Worm (Caenorhabditis elegans): ENCODE data around the gene K08H10.6.
A peak's percentile ranks its signal among the peaks of the same experiment; 100 is the strongest.

Gene K08H10.6

DNA sequence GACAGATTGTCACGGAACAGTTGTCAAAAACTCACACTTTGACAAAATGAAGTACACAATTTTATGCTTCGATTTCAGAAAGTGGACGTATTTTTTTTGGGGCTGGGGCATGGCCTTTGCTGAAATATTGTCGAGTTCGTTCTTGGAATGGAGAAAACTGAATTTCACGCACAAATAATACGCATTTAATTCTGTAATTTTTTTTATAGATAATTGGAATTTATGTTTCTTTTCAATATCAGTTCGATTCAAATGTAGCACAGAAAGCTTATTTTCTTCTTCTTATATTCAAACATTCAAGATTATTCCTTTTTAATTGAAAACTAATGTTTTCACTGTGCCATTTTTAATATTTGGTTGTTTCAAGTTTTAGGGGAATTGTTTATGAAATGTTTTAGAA, 35.3 kb downstream of the K08H10.6 start, which contains the start of gene T07C12.10:
Gene T07C12.10, minus strand, starts transcription at position 101 of the 400 bp plus-strand sequence.
- no peak for TF ChIP-seq mab-5 (tag; optimal IDR thresholded peaks at IDR 0.05)
- TF ChIP-seq lin-13 (GFP tag; optimal IDR thresholded peaks at IDR 0.05) = no peak
- TF ChIP-seq gmeb-1 (tag; optimal IDR thresholded peaks at IDR 0.05) = no peak
- no peak for TF ChIP-seq C34F6.9 (tag; optimal IDR thresholded peaks at IDR 0.05)
- no peak for TF ChIP-seq nhr-11 (tag; optimal IDR thresholded peaks at IDR 0.05)
- TF ChIP-seq crh-2 (tag; optimal IDR thresholded peaks at IDR 0.05) = no peak
- no peak for TF ChIP-seq sma-9 (GFP tag; optimal IDR thresholded peaks at IDR 0.05)
- no peak for TF ChIP-seq sma-9 (tag; optimal IDR thresholded peaks at IDR 0.05)
- no peak for TF ChIP-seq R02D3.7 (tag; optimal IDR thresholded peaks at IDR 0.05)
- TF ChIP-seq blmp-1 (tag; optimal IDR thresholded peaks at IDR 0.05; ENCODE audit: insufficient read depth) = no peak
- TF ChIP-seq Y55F3AM.14 (GFP tag; optimal IDR thresholded peaks at IDR 0.05) = no peak
- TF ChIP-seq ceh-16 (tag; optimal IDR thresholded peaks at IDR 0.05) = no peak
- no peak for TF ChIP-seq aly-2 (tag; optimal IDR thresholded peaks at IDR 0.05)
- no peak for TF ChIP-seq unc-62 (GFP tag; optimal IDR thresholded peaks at IDR 0.05)
- TF ChIP-seq F13H6.1 (tag; optimal IDR thresholded peaks at IDR 0.05) = no peak
- TF ChIP-seq ztf-4 (tag; optimal IDR thresholded peaks at IDR 0.05) = no peak
- TF ChIP-seq ama-1 (optimal IDR thresholded peaks at IDR 0.05) = no peak
- no peak for TF ChIP-seq skn-1 (tag; optimal IDR thresholded peaks at IDR 0.05)
- TF ChIP-seq dmd-4 (tag; optimal IDR thresholded peaks at IDR 0.05) = no peak
- no peak for TF ChIP-seq elt-1 (tag; optimal IDR thresholded peaks at IDR 0.05)
- no peak for TF ChIP-seq nhr-77 (tag; optimal IDR thresholded peaks at IDR 0.05)

DNA sequence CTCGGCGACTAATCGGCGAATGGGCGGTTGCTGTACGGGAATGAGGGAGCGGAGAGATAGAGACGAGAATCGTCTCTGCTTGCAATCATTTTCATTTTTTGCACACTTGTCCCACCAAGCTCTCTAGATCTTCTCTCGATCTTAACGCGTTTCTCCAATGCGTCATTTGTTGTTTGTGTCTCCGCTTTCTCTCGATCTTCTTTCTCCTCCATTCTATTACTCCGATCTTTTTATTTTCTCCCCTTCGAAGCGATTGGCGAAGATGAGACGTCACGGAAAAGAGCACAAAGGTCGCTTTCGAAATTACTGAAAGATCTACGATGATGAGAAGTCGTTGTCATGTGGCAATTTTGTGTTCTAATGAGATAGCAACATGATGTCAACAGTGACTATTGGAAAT, 37.0 kb downstream of the K08H10.6 start:
- peak in 1 of 2 experiments; percentile 44 for TF ChIP-seq lsy-2 (tag; optimal IDR thresholded peaks at IDR 0.05)
- no peak for TF ChIP-seq dmd-4 (tag; optimal IDR thresholded peaks at IDR 0.05)
- no peak for TF ChIP-seq nhr-23 (tag; optimal IDR thresholded peaks at IDR 0.05)
- peak; percentile 46 for TF ChIP-seq sma-9 (GFP tag; optimal IDR thresholded peaks at IDR 0.05)
- TF ChIP-seq sma-9 (tag; optimal IDR thresholded peaks at IDR 0.05) = no peak
- no peak for TF ChIP-seq alr-1 (tag; optimal IDR thresholded peaks at IDR 0.05)
- TF ChIP-seq nhr-6 (tag; optimal IDR thresholded peaks at IDR 0.05) = peak; percentile 23
- TF ChIP-seq F13H6.1 (tag; optimal IDR thresholded peaks at IDR 0.05) = peak; percentile 82
- peak; percentile 73 for TF ChIP-seq nhr-129 (tag; optimal IDR thresholded peaks at IDR 0.05)
- TF ChIP-seq nhr-10 (tag; optimal IDR thresholded peaks at IDR 0.05) = no peak
- TF ChIP-seq C34F6.9 (tag; optimal IDR thresholded peaks at IDR 0.05) = peak; percentile 29
- TF ChIP-seq nhr-77 (tag; optimal IDR thresholded peaks at IDR 0.05) = no peak

DNA sequence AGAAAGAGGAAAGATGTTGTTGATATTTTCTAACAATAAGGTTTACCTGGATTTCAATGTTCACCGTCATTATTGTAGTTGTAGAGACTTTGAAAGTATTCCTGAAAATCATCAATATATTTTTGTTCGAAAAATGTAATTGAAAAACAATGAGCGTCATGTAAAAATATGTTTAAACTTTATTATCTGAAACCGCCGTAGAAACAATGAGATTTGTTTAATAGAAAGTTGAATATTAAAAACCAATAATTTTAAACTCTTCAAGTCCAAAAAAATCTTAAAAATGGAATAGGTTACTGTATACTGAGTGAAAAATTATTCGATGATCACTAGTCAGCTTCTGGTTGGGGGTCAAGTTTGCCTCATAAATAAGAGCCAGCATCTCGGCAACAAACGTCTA, 37.5 kb downstream of the K08H10.6 start, which contains the start of gene anmt-3:
Gene anmt-3, minus strand, starts transcription at position 101 of the 400 bp plus-strand sequence.
- TF ChIP-seq peb-1 (tag; optimal IDR thresholded peaks at IDR 0.05) (no peak), elt-1 (tag; optimal IDR thresholded peaks at IDR 0.05) (no peak), skn-1 (tag; optimal IDR thresholded peaks at IDR 0.05) (no peak), blmp-1 (tag; optimal IDR thresholded peaks at IDR 0.05; ENCODE audit: insufficient read depth) (no peak), crh-2 (tag; optimal IDR thresholded peaks at IDR 0.05) (no peak), aly-2 (tag; optimal IDR thresholded peaks at IDR 0.05) (no peak)

DNA sequence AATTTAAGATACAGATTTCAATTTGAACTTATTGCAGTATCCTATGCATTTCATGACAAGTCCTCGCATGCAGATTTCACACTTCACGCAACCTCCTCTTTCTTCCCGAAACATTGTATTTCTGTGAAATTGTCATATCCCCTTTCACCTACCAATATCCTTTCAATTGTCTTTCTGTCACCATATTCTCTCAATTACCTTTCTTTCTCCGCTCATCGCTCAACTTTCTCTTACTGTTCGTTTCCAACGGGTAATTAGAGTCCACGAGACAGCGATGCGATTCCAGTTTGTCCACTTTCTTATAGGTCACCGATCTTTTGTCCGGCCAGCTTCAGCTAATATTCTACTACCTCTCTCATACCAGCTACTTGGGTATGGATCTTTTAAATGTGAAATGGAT, 43.3 kb downstream of the K08H10.6 start, which contains the start of gene mam-5:
Gene mam-5, plus strand, starts transcription at position 304 of the 400 bp plus-strand sequence.
- no peak for TF ChIP-seq mdl-1 (tag; optimal IDR thresholded peaks at IDR 0.05)

DNA sequence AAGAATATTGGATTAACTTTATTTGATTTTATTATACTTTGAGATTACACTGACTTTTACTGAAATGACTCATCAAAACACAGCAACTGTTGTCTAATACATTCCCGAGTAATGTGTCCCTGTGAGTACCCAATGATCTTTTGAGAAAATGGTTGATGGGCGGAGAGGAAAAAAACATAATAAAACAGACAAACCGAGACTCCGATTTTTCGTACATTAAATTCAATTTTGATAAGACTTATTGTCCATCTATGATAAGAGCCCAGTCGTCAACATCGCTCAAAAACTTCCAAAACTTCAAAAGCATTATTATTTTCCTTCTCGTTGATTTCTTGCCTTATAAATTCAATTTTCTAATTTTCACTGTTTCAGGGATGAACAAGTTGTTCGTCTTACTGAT, 44.8 kb downstream of the K08H10.6 start, which contains the start of gene ttr-46:
Gene ttr-46, plus strand, starts transcription at position 373 of the 400 bp plus-strand sequence.
- TF ChIP-seq mbf-1 (tag; optimal IDR thresholded peaks at IDR 0.05) (no peak), fos-1 (tag; optimal IDR thresholded peaks at IDR 0.05) (peak; percentile 56), unc-55 (GFP tag; optimal IDR thresholded peaks at IDR 0.05) (no peak)

DNA sequence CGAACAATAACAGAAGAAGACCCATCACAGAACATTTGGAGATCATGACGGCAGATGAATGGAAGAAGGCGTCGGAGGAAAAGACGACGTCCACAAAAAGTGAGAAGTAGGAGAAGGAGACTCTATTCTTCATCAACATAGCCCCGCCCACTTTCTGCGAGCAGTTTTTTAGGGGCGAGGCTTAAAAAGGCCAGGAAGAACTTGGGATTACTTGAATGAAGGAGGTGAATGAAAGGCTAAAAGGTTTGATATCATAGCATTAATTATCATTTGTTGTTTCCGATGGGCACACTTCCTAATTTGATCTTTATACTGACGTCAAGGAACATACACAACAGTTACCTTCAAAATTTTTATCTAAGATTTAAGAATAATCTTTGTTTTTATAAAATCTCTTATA, 46.9 kb downstream of the K08H10.6 start, which contains the start of gene nlp-58:
Gene nlp-58, minus strand, starts transcription at position 101 of the 400 bp plus-strand sequence.
- TF ChIP-seq nhr-6 (tag; optimal IDR thresholded peaks at IDR 0.05) = no peak
- TF ChIP-seq R02D3.7 (tag; optimal IDR thresholded peaks at IDR 0.05) = no peak
- no peak for TF ChIP-seq skn-1 (tag; optimal IDR thresholded peaks at IDR 0.05)
- no peak for TF ChIP-seq unc-39 (tag; optimal IDR thresholded peaks at IDR 0.05)
- no peak for TF ChIP-seq egl-27 (tag; optimal IDR thresholded peaks at IDR 0.05)
- TF ChIP-seq zag-1 (tag; optimal IDR thresholded peaks at IDR 0.05) = no peak
- TF ChIP-seq mbf-1 (tag; optimal IDR thresholded peaks at IDR 0.05) = no peak
- no peak for TF ChIP-seq blmp-1 (tag; optimal IDR thresholded peaks at IDR 0.05; ENCODE audit: insufficient read depth)
- TF ChIP-seq lin-13 (GFP tag; optimal IDR thresholded peaks at IDR 0.05) = no peak
- no peak for TF ChIP-seq ZK546.5 (tag; optimal IDR thresholded peaks at IDR 0.05)
- no peak for TF ChIP-seq ztf-1 (GFP tag; conservative IDR thresholded peaks at IDR 0.05)
- no peak for TF ChIP-seq sma-3 (GFP tag; optimal IDR thresholded peaks at IDR 0.05)
- TF ChIP-seq fos-1 (tag; optimal IDR thresholded peaks at IDR 0.05) = no peak
- no peak for TF ChIP-seq sem-4 (tag; optimal IDR thresholded peaks at IDR 0.05)
- TF ChIP-seq lsy-2 (tag; optimal IDR thresholded peaks at IDR 0.05) = no peak

All from whole organism, L2 larva.